Fruit fly (Drosophila melanogaster) whole organism, embryonic: ENCODE measurements around the gene Gsc.

Experiments used
- Awh ChIP-seq: fragments of 200-800 bp; sonication (Bioruptor generic); IDR thresholded peaks from 2 replicates; pipeline ENCODE4, ENCODE4 v1.3.6; 2022; ENCODE audit warnings: missing biosample characterization, missing genetic modification characterization
- CG1024 ChIP-seq: fragments of 200-800 bp; sonication (Bioruptor generic); IDR thresholded peaks from 2 replicates; pipeline ENCODE4 v1.3.6; 2022; ENCODE audit warnings: missing biosample characterization, missing genetic modification characterization
- CG10959 ChIP-seq: fragments of 200-800 bp; sonication (Bioruptor generic); IDR thresholded peaks from 2 replicates; pipeline ENCODE4 v1.3.6; 2022; ENCODE audit warnings: missing biosample characterization, missing genetic modification characterization
- CG11398 ChIP-seq: fragments of 200-800 bp; sonication (Bioruptor generic); optimal IDR thresholded peaks from 2 replicates; lab custom pipeline; 2016; ENCODE audit warnings: missing biosample characterization, missing genetic modification characterization
- CG12071 ChIP-seq: fragments of 200-800 bp; sonication (Bioruptor generic); optimal IDR thresholded peaks from 3 replicates; lab custom pipeline; 2018; ENCODE audit warnings: missing biosample characterization, mild to moderate bottlenecking, missing genetic modification characterization
- CG13296 ChIP-seq: fragments of 200-800 bp; sonication (Bioruptor generic); optimal IDR thresholded peaks from 3 replicates; lab custom pipeline; 2018; ENCODE audit warnings: missing biosample characterization, mild to moderate bottlenecking, missing genetic modification characterization
- CG15601 ChIP-seq: fragments of 200-800 bp; sonication (Bioruptor generic); optimal IDR thresholded peaks from 3 replicates; lab custom pipeline; 2019; ENCODE audit warnings: missing biosample characterization, mild to moderate bottlenecking, missing genetic modification characterization, moderate library complexity
- CG1603 ChIP-seq: fragments of 200-800 bp; sonication (Bioruptor generic); optimal IDR thresholded peaks from 2 replicates; lab custom pipeline; 2019; ENCODE audit warnings: missing biosample characterization, mild to moderate bottlenecking, missing genetic modification characterization, moderate library complexity
- CG16863 ChIP-seq: fragments of 200-800 bp; sonication (Bioruptor generic); optimal IDR thresholded peaks from 3 replicates; lab custom pipeline; 2016; ENCODE audit warnings: missing biosample characterization, missing genetic modification characterization
- CG17385 ChIP-seq: fragments of 200-800 bp; sonication (Bioruptor generic); optimal IDR thresholded peaks from 3 replicates; lab custom pipeline; 2018; ENCODE audit warnings: missing biosample characterization, mild to moderate bottlenecking, missing genetic modification characterization
- CG18011 ChIP-seq: fragments of 200-800 bp; sonication (Bioruptor generic); optimal IDR thresholded peaks from 2 replicates; lab custom pipeline; 2017; ENCODE audit warnings: missing biosample characterization, missing genetic modification characterization, mild to moderate bottlenecking, moderate library complexity, missing genotype
- CG2199 ChIP-seq: fragments of 200-800 bp; sonication (Bioruptor generic); IDR thresholded peaks from 3 replicates; pipeline ENCODE4 v1.3.6; 2022; ENCODE audit warnings: missing biosample characterization, missing genetic modification characterization
- CG3163 ChIP-seq: fragments of 200-800 bp; sonication (Bioruptor generic); optimal IDR thresholded peaks from 3 replicates; lab custom pipeline; 2016; ENCODE audit warnings: missing biosample characterization, missing genetic modification characterization
- CG32772 ChIP-seq: fragments of 200-800 bp; sonication (Bioruptor generic); IDR thresholded peaks from 2 replicates; pipeline ENCODE4 v1.3.6; 2022; ENCODE audit warnings: missing biosample characterization, missing genetic modification characterization
- CG4707 ChIP-seq: fragments of 200-800 bp; sonication (Bioruptor generic); optimal IDR thresholded peaks from 2 replicates; lab custom pipeline; 2018; ENCODE audit warnings: missing biosample characterization, mild to moderate bottlenecking, missing genetic modification characterization, moderate library complexity
- CG6272 ChIP-seq: fragments of 200-800 bp; sonication (Bioruptor generic); IDR thresholded peaks from 2 replicates; pipeline ENCODE4 v1.3.6; 2022; ENCODE audit warnings: missing biosample characterization, missing genetic modification characterization
- CG7372 ChIP-seq: fragments of 200-800 bp; sonication (Bioruptor generic); IDR thresholded peaks from 2 replicates; pipeline ENCODE4 v1.3.6; 2022; ENCODE audit warnings: missing biosample characterization, missing genetic modification characterization
- CG7786 ChIP-seq: fragments of 200-800 bp; sonication (Bioruptor generic); optimal IDR thresholded peaks from 2 replicates; lab custom pipeline; 2016; ENCODE audit warnings: missing biosample characterization, missing genetic modification characterization
- CG7963 ChIP-seq: fragments of 200-800 bp; sonication (Bioruptor generic); IDR thresholded peaks from 3 replicates; pipeline ENCODE4 v1.3.6; 2022; ENCODE audit warnings: missing biosample characterization, missing genetic modification characterization; ENCODE audit not compliant: partially characterized antibody
- CG7987 ChIP-seq: fragments of 200-800 bp; sonication (Bioruptor generic); optimal IDR thresholded peaks from 2 replicates; lab custom pipeline; 2018; ENCODE audit warnings: missing biosample characterization, mild to moderate bottlenecking, missing genetic modification characterization, moderate library complexity
- CG9437 ChIP-seq: fragments of 200-800 bp; sonication (Bioruptor generic); optimal IDR thresholded peaks from 2 replicates; lab custom pipeline; 2018; ENCODE audit warnings: missing biosample characterization, mild to moderate bottlenecking, missing genetic modification characterization
- Dbx ChIP-seq: fragments of 200-800 bp; sonication (Bioruptor generic); IDR thresholded peaks from 3 replicates; pipeline ENCODE4 v1.3.6; 2022; ENCODE audit warnings: missing biosample characterization, missing genetic modification characterization
- Drgx ChIP-seq: fragments of 200-800 bp; sonication (Bioruptor generic); IDR thresholded peaks from 2 replicates; pipeline ENCODE4 v1.3.6; 2022; ENCODE audit warnings: missing biosample characterization, missing genetic modification characterization
- Ets65A ChIP-seq: fragments of 200-800 bp; sonication (Bioruptor generic); peaks from one replicate; lab custom pipeline; 2016; ENCODE audit warnings: missing biosample characterization, missing genetic modification characterization
- H15 ChIP-seq: fragments of 200-800 bp; sonication (Bioruptor generic); IDR thresholded peaks from 3 replicates; pipeline ENCODE4 v1.3.6; 2022; ENCODE audit warnings: missing biosample characterization, missing genetic modification characterization
- HLH3B ChIP-seq: fragments of 200-800 bp; sonication (Bioruptor generic); IDR thresholded peaks from 2 replicates; pipeline ENCODE4 v1.3.6; 2022; ENCODE audit warnings: missing biosample characterization, missing genetic modification characterization
- Med ChIP-seq: fragments of 200-800 bp; sonication (Bioruptor generic); peaks from one replicate; lab custom pipeline; 2016; ENCODE audit warnings: missing biosample characterization, missing genetic modification characterization, mild to moderate bottlenecking, inconsistent platforms, moderate library complexity
- Ptx1 ChIP-seq: fragments of 200-800 bp; sonication (Bioruptor generic); IDR thresholded peaks from 2 replicates; pipeline ENCODE4 v1.3.6; 2022; ENCODE audit warnings: missing biosample characterization, missing genetic modification characterization
- Sin3A ChIP-seq: fragments of >200 bp; optimal IDR thresholded peaks from 2 replicates; lab custom pipeline; 2018
- Six4 ChIP-seq: fragments of 200-800 bp; sonication (Bioruptor generic); optimal IDR thresholded peaks from 2 replicates; lab custom pipeline; 2016; ENCODE audit warnings: missing biosample characterization, missing genetic modification characterization
- Xrp1 ChIP-seq: fragments of 200-800 bp; sonication (Bioruptor generic); IDR thresholded peaks from 2 replicates; pipeline ENCODE4 v1.3.6; 2022; ENCODE audit warnings: missing biosample characterization, missing genetic modification characterization
- bowl ChIP-seq: fragments of 200-800 bp; sonication (Bioruptor generic); IDR thresholded peaks from 2 replicates; pipeline ENCODE4 v1.3.6; 2022; ENCODE audit warnings: missing biosample characterization, missing genetic modification characterization
- cato ChIP-seq: fragments of 200-800 bp; sonication (Bioruptor generic); optimal IDR thresholded peaks from 2 replicates; lab custom pipeline; 2016; ENCODE audit warnings: missing biosample characterization, missing genetic modification characterization, borderline replicate concordance
- ci ChIP-seq: fragments of 200-800 bp; sonication (Bioruptor generic); IDR thresholded peaks from 3 replicates; pipeline ENCODE4 v1.3.6; 2022; ENCODE audit warnings: missing biosample characterization, missing genetic modification characterization
- dimm ChIP-seq: fragments of 200-800 bp; sonication (Bioruptor generic); IDR thresholded peaks from 2 replicates; pipeline ENCODE4 v1.3.6; 2022; ENCODE audit warnings: missing biosample characterization, missing genetic modification characterization
- dmrt11E ChIP-seq: fragments of 200-800 bp; sonication (Bioruptor generic); optimal IDR thresholded peaks from 3 replicates; lab custom pipeline; 2018; ENCODE audit warnings: missing biosample characterization, mild to moderate bottlenecking, missing genetic modification characterization, moderate library complexity
- gro ChIP-seq: fragments of 200-800 bp; sonication (Bioruptor generic); optimal IDR thresholded peaks from 2 replicates; lab custom pipeline; 2016; ENCODE audit warnings: missing biosample characterization, missing genetic modification characterization
- her ChIP-seq: fragments of 200-800 bp; sonication (Bioruptor generic); optimal IDR thresholded peaks from 2 replicates; lab custom pipeline; 2016; ENCODE audit warnings: missing biosample characterization, missing genetic modification characterization
- luna ChIP-seq: fragments of 200-800 bp; sonication (Bioruptor generic); optimal IDR thresholded peaks from 2 replicates; lab custom pipeline; 2016; ENCODE audit warnings: missing biosample characterization, missing genetic modification characterization
- nerfin-2 ChIP-seq: fragments of 200-800 bp; sonication (Bioruptor generic); IDR thresholded peaks from 2 replicates; pipeline ENCODE4 v1.3.6; 2022; ENCODE audit warnings: missing biosample characterization, missing genetic modification characterization; ENCODE audit not compliant: partially characterized antibody
- nom ChIP-seq: fragments of 200-800 bp; sonication (Bioruptor generic); optimal IDR thresholded peaks from 2 replicates; lab custom pipeline; 2017; ENCODE audit warnings: missing biosample characterization, missing genetic modification characterization, mild to moderate bottlenecking, moderate library complexity, missing genetic modification reagents
- otp ChIP-seq: fragments of 200-800 bp; sonication (Bioruptor generic); IDR thresholded peaks from 3 replicates; pipeline ENCODE4, ENCODE4 v1.3.6; 2022; ENCODE audit warnings: missing biosample characterization, missing genetic modification characterization
- pho ChIP-seq: fragments of 200-800 bp; sonication (Bioruptor generic); optimal IDR thresholded peaks from 2 replicates; lab custom pipeline; 2016; ENCODE audit warnings: missing biosample characterization, missing genetic modification characterization
- prd ChIP-seq, 3 experiments: fragments of >200 bp in 2 of 3; fragments of 200-800 bp in 1 of 3; sonication (Bioruptor generic) in 1 of 3; optimal IDR thresholded peaks in 2 of 3; IDR thresholded peaks in 1 of 3; 2 replicates in 2 of 3; 3 replicates in 1 of 3; pipeline versions ENCODE4 v1.3.6 to Lab custom; 2017 to 2022; ENCODE audit warnings: missing biosample characterization in 1 of 3, missing genetic modification characterization in 1 of 3
- scrt ChIP-seq: fragments of 200-800 bp; sonication (Bioruptor generic); optimal IDR thresholded peaks from 2 replicates; lab custom pipeline; 2018; ENCODE audit warnings: missing biosample characterization, mild to moderate bottlenecking, missing genetic modification characterization, moderate library complexity
- sens ChIP-seq: fragments of 200-800 bp; sonication (Bioruptor generic); peaks from one replicate; lab custom pipeline; 2016; ENCODE audit warnings: missing biosample characterization, missing genetic modification characterization
- seq ChIP-seq: fragments of 200-800 bp; sonication (Bioruptor generic); IDR thresholded peaks from 2 replicates; pipeline ENCODE4 v1.3.6; 2022; ENCODE audit warnings: missing biosample characterization, missing genetic modification characterization
- shn ChIP-seq: fragments of 200-800 bp; sonication (Bioruptor generic); optimal IDR thresholded peaks from 3 replicates; lab custom pipeline; 2016; ENCODE audit warnings: missing biosample characterization, missing genetic modification characterization
- sisA ChIP-seq: fragments of 200-800 bp; sonication (Bioruptor generic); IDR thresholded peaks from 2 replicates; pipeline ENCODE4 v1.3.6; 2022; ENCODE audit warnings: missing biosample characterization, missing genetic modification characterization
- ssp ChIP-seq: fragments of 200-800 bp; sonication (Bioruptor generic); IDR thresholded peaks from 2 replicates; pipeline ENCODE4 v1.3.6; 2022; ENCODE audit warnings: missing biosample characterization, missing genetic modification characterization
- trh ChIP-seq: fragments of 200-800 bp; sonication (Bioruptor generic); optimal IDR thresholded peaks from 2 replicates; lab custom pipeline; 2016; ENCODE audit warnings: missing biosample characterization, missing genetic modification characterization

The Gsc gene

DNA sequence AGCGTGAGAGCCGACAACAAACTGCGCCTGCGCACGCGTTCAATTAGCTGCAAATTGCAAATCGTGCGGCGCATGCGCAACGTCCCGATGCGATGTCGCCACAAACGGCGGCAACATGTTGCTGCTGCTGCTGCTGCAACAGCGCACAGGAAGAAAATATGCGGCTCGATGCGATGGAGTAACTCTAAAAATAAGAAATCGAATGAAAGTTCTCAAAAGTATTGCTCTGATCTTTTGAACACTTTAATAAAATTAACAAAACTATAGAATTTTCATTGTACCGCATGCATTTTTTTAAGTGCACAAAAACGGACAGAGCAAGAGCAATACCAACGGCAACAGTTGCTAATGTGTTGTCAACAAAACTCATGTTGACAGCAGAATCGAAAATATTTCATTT is 11.7 kb upstream of the Gsc start (continued):
- TF ChIP-seq ssp (GFP tag; lab: Robert Waterston, UW) (0 out of 2 replicates have a peak, but pooled peaks have one; percentile 19), dmrt11E (tag; lab: Kevin White, UChicago) (peak; percentile 77), Sin3A (lab: Kevin White, UChicago) (no peak), Awh (GFP tag; lab: Robert Waterston, UW) (no peak), ci (GFP tag; lab: Robert Waterston, UW) (peak; percentile 68; the same call in 2 of the 3 replicates), CG3163 (no peak), sens (peak; percentile 75), seq (no peak), dimm (no peak), CG7372 (GFP tag; lab: Robert Waterston, UW) (no peak), CG6272 (GFP tag; lab: Robert Waterston, UW) (no peak), sisA (GFP tag; lab: Robert Waterston, UW) (peak; percentile 51), CG16863 (GFP tag; lab: Kevin White, UChicago) (no peak), CG7786 (peak; percentile 11), CG7987 (GFP tag; lab: Kevin White, UChicago) (no peak), nerfin-2 (GFP tag; lab: Robert Waterston, UW) (no peak), nom (GFP tag; lab: Kevin White, UChicago) (peak; percentile 21), cato (GFP tag; lab: Kevin White, UChicago) (peak; percentile 16), CG1024 (GFP tag; lab: Robert Waterston, UW) (0 out of 2 replicates have a peak, but pooled peaks have one; percentile 14), CG32772 (GFP tag; lab: Robert Waterston, UW) (peak; percentile 29; the same call in 1 of the 2 replicates), otp (GFP tag; lab: Robert Waterston, UW) (peak; percentile 65), CG11398 (GFP tag; lab: Kevin White, UChicago) (no peak), CG13296 (GFP tag; lab: Kevin White, UChicago) (no peak), bowl (no peak), shn (peak; percentile 12), gro (GFP tag; lab: Kevin White, UChicago) (no peak), her (GFP tag; lab: Kevin White, UChicago) (no peak), CG4707 (GFP tag; lab: Kevin White, UChicago) (no peak), Six4 (no peak), CG18011 (no peak), pho (no peak), CG2199 (GFP tag; lab: Robert Waterston, UW) (no peak), CG9437 (GFP tag; lab: Kevin White, UChicago) (no peak), H15 (GFP tag; lab: Robert Waterston, UW) (0 out of 3 replicates have a peak, but pooled peaks have one; percentile 33), CG7963 (GFP tag; lab: Robert Waterston, UW) (no peak), CG15601 (tag; lab: Kevin White, UChicago) (peak; percentile 1), trh (GFP tag; lab: Kevin White, UChicago) (no peak), scrt (no peak), CG17385 (peak; percentile 31)

DNA sequence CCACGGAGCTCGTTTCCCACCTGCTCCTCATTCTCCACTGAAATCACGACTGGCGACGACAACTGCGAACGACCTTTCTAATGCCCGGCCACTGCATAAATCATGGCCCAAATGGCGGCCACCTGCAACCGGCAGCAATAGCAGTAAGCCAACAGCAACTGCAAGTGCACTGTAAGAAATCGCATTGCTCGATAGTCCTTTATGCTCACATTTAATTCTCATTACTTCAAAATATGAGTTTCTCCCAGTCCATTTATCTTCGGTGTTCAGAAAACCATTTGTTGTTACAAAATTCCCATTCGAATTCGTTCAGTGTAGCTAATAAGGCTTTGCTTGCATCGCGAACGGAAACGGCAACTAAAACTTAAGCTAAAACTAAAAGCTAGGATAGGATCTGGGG is 9.6 kb upstream of the Gsc start:
- no peak for TF ChIP-seq CG12071 (GFP tag; lab: Kevin White, UChicago)
- 0 out of 3 replicates have a peak, but pooled peaks have one; percentile 35 for TF ChIP-seq H15 (GFP tag; lab: Robert Waterston, UW)
- TF ChIP-seq Dbx (GFP tag; lab: Robert Waterston, UW), result no peak
- 0 out of 2 replicates have a peak, but pooled peaks have one; percentile 16 for TF ChIP-seq Ptx1 (GFP tag; lab: Robert Waterston, UW)
- peak; percentile 87 for TF ChIP-seq Drgx
- TF ChIP-seq sisA (GFP tag; lab: Robert Waterston, UW), result 0 out of 2 replicates have a peak, but pooled peaks have one; percentile 23
- 0 out of 2 replicates have a peak, but pooled peaks have one; percentile 14 for TF ChIP-seq CG10959
- TF ChIP-seq luna (GFP tag; lab: Kevin White, UChicago), result no peak
- TF ChIP-seq HLH3B (GFP tag; lab: Robert Waterston, UW), result 0 out of 2 replicates have a peak, but pooled peaks have one; percentile 12
- TF ChIP-seq Med (GFP tag; lab: Kevin White, UChicago), result peak; percentile 60
- peak; percentile 30 for TF ChIP-seq CG1603 (tag; lab: Kevin White, UChicago)
- peak; percentile 72 for TF ChIP-seq sens
- 0 out of 3 replicates have a peak, but pooled peaks have one; percentile 29 for TF ChIP-seq ci (GFP tag; lab: Robert Waterston, UW)
- TF ChIP-seq prd (optimal IDR thresholded peaks at IDR 0.05; lab: Kevin White, UChicago), result no peak
- TF ChIP-seq prd (GFP tag; IDR thresholded peaks at IDR 0.05; lab: Robert Waterston, UW), result peak; percentile 30; the same call in 1 of the 3 replicates
- peak; percentile 92 for TF ChIP-seq Ets65A
- peak; percentile 40; the same call in 1 of the 2 replicates for TF ChIP-seq Xrp1 (GFP tag; lab: Robert Waterston, UW)
- TF ChIP-seq CG9437 (GFP tag; lab: Kevin White, UChicago), result no peak
- TF ChIP-seq, all 482 proteins: peak for 13
